Worm (Caenorhabditis elegans) whole organism, late embryonic: ENCODE measurements around the gene Y45F10B.8.

Experiments
- ama-1 ChIP-seq: fragments of 150-350 bp; optimal IDR thresholded peaks from 2 replicates; lab custom pipeline; 2014
- dmd-4 ChIP-seq: sonication (generic microtip); optimal IDR thresholded peaks from 2 replicates; lab custom pipeline; 2016; ENCODE audit warnings: borderline replicate concordance, missing genetic modification characterization, missing compliant biosample characterization

- TF ChIP-seq ama-1 (no peak), dmd-4 (tag; lab: Kevin White, UChicago) (no peak)
Measured at ce11 chrIV:13626469-13626868, 48.4 kb upstream of the Y45F10B.8 start, which contains the start of gene sru-21.
